Worm (Caenorhabditis elegans): ENCODE results near the gene F40H3.3.
A peak's percentile ranks its signal among the peaks of the same experiment; 100 is the strongest.

F40H3.3 gene

ce11 chrII:6158111-6158510 lies 13.2 kb upstream of the F40H3.3 start:
- TF ChIP-seq bed-3 (GFP tag; optimal IDR thresholded peaks at IDR 0.05), result no peak
- no peak for TF ChIP-seq cnd-1 (tag; optimal IDR thresholded peaks at IDR 0.05)
- no peak for TF ChIP-seq mls-2 (tag; optimal IDR thresholded peaks at IDR 0.05)
- no peak for TF ChIP-seq ham-2 (GFP tag; optimal IDR thresholded peaks at IDR 0.05)
- no peak for TF ChIP-seq ceh-83 (GFP tag; optimal IDR thresholded peaks at IDR 0.05)
- no peak for TF ChIP-seq nhr-12 (tag; optimal IDR thresholded peaks at IDR 0.05)
- no peak for TF ChIP-seq sptf-1 (tag; optimal IDR thresholded peaks at IDR 0.05)
- TF ChIP-seq ztf-11 (tag; optimal IDR thresholded peaks at IDR 0.05), result no peak
- TF ChIP-seq tbx-8 (GFP tag; optimal IDR thresholded peaks at IDR 0.05), result no peak
- TF ChIP-seq nhr-2 (tag; optimal IDR thresholded peaks at IDR 0.05), result no peak
- TF ChIP-seq snpc-4 (tag; optimal IDR thresholded peaks at IDR 0.05), result no peak
- TF ChIP-seq mep-1 (tag; optimal IDR thresholded peaks at IDR 0.05), result no peak

DNA sequence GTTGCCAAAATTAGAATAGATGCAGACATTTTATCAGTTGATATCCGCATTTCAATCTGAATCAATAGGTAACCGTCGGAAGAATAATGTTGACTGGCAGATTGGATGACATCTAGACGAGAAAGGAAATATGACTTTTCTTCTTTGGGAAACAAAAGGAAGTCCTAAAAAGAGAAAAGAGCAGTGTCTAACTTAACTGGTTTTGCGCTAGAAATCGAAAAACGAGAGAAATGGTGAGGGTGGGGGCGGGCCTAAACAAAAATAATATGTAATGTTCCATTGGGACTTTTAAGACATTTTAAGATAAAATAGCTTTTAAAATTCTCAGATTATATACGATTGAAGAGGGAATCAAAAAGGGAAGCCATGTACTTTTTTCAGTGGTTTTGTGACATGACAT lies 10.3 kb upstream of the F40H3.3 start, which contains the start of gene exp-1:
exp-1 (minus strand) TSS at position 101 of the 400 bp plus-strand sequence.
- no peak for TF ChIP-seq unc-62 (GFP tag; optimal IDR thresholded peaks at IDR 0.05)
- TF ChIP-seq mep-1 (tag; optimal IDR thresholded peaks at IDR 0.05), result no peak
- TF ChIP-seq nhr-2 (tag; optimal IDR thresholded peaks at IDR 0.05), result no peak
- no peak for TF ChIP-seq lsy-2 (tag; optimal IDR thresholded peaks at IDR 0.05)
- TF ChIP-seq unc-120 (tag; optimal IDR thresholded peaks at IDR 0.05; ENCODE audit: poor library complexity, severe bottlenecking), result no peak
- no peak for TF ChIP-seq flh-1 (GFP tag; optimal IDR thresholded peaks at IDR 0.05)
- no peak for TF ChIP-seq zip-8 (tag; optimal IDR thresholded peaks at IDR 0.05)
- no peak for TF ChIP-seq ceh-43 (GFP tag; optimal IDR thresholded peaks at IDR 0.05)
- no peak for TF ChIP-seq pha-4 (tag; optimal IDR thresholded peaks at IDR 0.05)
- no peak for TF ChIP-seq ces-1 (GFP tag; optimal IDR thresholded peaks at IDR 0.05)
- no peak for TF ChIP-seq nhr-237 (tag; optimal IDR thresholded peaks at IDR 0.05)

DNA sequence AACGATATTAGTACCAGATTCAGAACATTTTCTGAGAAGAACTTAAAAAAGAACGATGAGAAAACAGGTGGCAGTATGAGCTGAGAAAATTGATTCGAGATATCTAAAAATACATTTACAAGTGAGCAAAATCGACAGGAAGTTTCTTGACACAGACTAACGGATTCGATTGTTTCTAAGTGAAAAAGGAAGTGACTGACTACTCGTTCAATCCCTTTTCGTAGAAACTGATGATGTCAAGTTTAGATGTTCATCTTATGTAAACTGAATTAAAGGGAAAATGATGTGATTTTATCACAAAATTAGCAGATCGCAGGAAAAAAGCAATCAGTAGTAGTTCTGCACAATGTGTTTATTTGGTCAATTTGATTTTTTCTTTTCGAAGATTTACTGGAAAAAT lies 6.2 kb upstream of the F40H3.3 start:
- no peak for TF ChIP-seq lin-13 (tag; optimal IDR thresholded peaks at IDR 0.05)
- TF ChIP-seq sem-2 (GFP tag; optimal IDR thresholded peaks at IDR 0.05), result no peak
- TF ChIP-seq ces-1 (GFP tag; optimal IDR thresholded peaks at IDR 0.05), result peak; percentile 55

ce11 chrII:6168714-6169113 lies 2.6 kb upstream of the F40H3.3 start:
- TF ChIP-seq nhr-237 (tag; optimal IDR thresholded peaks at IDR 0.05) (no peak), elt-1 (tag; optimal IDR thresholded peaks at IDR 0.05; ENCODE audit: borderline replicate concordance, insufficient read depth) (no peak), unc-120 (tag; optimal IDR thresholded peaks at IDR 0.05; ENCODE audit: poor library complexity, severe bottlenecking) (no peak), tbx-8 (GFP tag; optimal IDR thresholded peaks at IDR 0.05) (no peak), nhr-12 (tag; optimal IDR thresholded peaks at IDR 0.05) (no peak), nhr-28 (tag; optimal IDR thresholded peaks at IDR 0.05) (no peak), ceh-39 (tag; optimal IDR thresholded peaks at IDR 0.05) (no peak), lin-13 (tag; optimal IDR thresholded peaks at IDR 0.05) (no peak), ham-2 (GFP tag; optimal IDR thresholded peaks at IDR 0.05) (no peak), zip-8 (tag; optimal IDR thresholded peaks at IDR 0.05) (no peak), M03D4.4 (tag; optimal IDR thresholded peaks at IDR 0.05) (no peak), lsy-2 (tag; optimal IDR thresholded peaks at IDR 0.05) (no peak), cnd-1 (tag; optimal IDR thresholded peaks at IDR 0.05) (no peak), mab-5 (tag; optimal IDR thresholded peaks at IDR 0.05) (no peak), hlh-1 (tag; optimal IDR thresholded peaks at IDR 0.05) (no peak), nhr-2 (tag; optimal IDR thresholded peaks at IDR 0.05) (no peak), bed-3 (GFP tag; optimal IDR thresholded peaks at IDR 0.05) (no peak)

- TF ChIP-seq lin-32 (GFP tag; optimal IDR thresholded peaks at IDR 0.05) (no peak), flh-1 (GFP tag; optimal IDR thresholded peaks at IDR 0.05) (no peak), drap-1 (GFP tag; optimal IDR thresholded peaks at IDR 0.05) (no peak), ces-1 (GFP tag; optimal IDR thresholded peaks at IDR 0.05) (no peak), nhr-237 (tag; optimal IDR thresholded peaks at IDR 0.05) (no peak), unc-120 (tag; optimal IDR thresholded peaks at IDR 0.05; ENCODE audit: poor library complexity, severe bottlenecking) (no peak), ceh-83 (GFP tag; optimal IDR thresholded peaks at IDR 0.05) (no peak), cnd-1 (tag; optimal IDR thresholded peaks at IDR 0.05) (no peak), nhr-76 (tag; optimal IDR thresholded peaks at IDR 0.05) (no peak), ceh-43 (GFP tag; optimal IDR thresholded peaks at IDR 0.05) (no peak), ceh-39 (tag; optimal IDR thresholded peaks at IDR 0.05) (no peak), nhr-2 (tag; optimal IDR thresholded peaks at IDR 0.05) (no peak), mab-5 (tag; optimal IDR thresholded peaks at IDR 0.05) (no peak), ham-2 (GFP tag; optimal IDR thresholded peaks at IDR 0.05) (no peak), nhr-12 (tag; optimal IDR thresholded peaks at IDR 0.05) (no peak)
These were observed 2.2 kb upstream of the F40H3.3 start, which contains the start of gene hst-3.1 for ce11 chrII:6169156-6169555. Gene hst-3.1, minus strand, starts transcription at chrII:6169256.
